Worm (Caenorhabditis elegans): ENCODE measurements around the gene F53H4.4.

DNA sequence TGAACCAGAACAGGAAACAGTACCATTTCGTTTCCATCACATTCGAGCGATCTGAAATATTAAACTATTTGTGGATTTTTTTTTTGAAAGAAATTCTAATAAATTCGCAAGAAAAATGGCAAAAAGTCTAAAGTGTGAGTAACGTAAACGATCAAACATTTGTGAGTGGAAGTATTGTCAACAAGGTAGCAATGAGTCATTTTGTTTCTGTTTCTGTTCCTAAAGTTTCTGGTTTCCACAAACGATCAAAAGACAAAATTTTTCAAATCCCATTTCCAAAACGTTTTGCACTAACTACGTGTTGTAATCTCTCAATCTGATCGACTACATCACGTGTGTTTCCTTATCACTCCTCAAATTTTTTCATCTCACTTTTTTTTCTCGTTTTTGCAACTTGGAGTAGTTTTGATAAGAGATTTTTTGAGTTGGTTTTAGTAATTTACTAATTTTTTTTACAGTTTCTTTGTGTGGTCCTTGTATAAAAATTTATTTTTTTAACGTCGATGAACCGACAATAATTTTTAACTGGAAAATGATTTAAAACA lies 18.6 kb upstream of the F53H4.4 start, which contains the start of gene F59F4.3:
- TF ChIP-seq flt-1 (GFP tag; IDR thresholded peaks at IDR 0.05), result no peak
- TF ChIP-seq ceh-13 (GFP tag; optimal IDR thresholded peaks at IDR 0.05), result no peak

Measured in whole organism, early embryonic.